Fruit fly (Drosophila melanogaster): ENCODE data around the gene Pink1.

dm6 chrX:6703957-6704356 is 20.4 kb downstream of the Pink1 start:
- TF ChIP-seq EcR (GFP tag; optimal IDR thresholded peaks at IDR 0.05) (no peak), Pif1B (GFP tag; optimal IDR thresholded peaks at IDR 0.05) (peak; percentile 16), CG9948 (tag; optimal IDR thresholded peaks at IDR 0.05) (peak; percentile 52)
